Worm (Caenorhabditis elegans) whole organism, L4 larva: ENCODE measurements around the gene ints-5.
A peak's percentile ranks its signal among the peaks of the same experiment; 100 is the strongest.

ENCODE experiments used
- F10B5.3 ChIP-seq: sonication (generic microtip); optimal IDR thresholded peaks from 2 replicates; lab custom pipeline; 2016; ENCODE audit warnings: mild to moderate bottlenecking, missing genetic modification characterization, missing compliant biosample characterization
- F26F4.8 ChIP-seq: fragments of 200-800 bp; sonication (Bioruptor generic); conservative IDR thresholded peaks from 2 replicates; pipeline ENCODE4 v1.3.6; 2022; ENCODE audit warnings: missing genetic modification characterization, missing compliant biosample characterization
- F49E8.2 ChIP-seq: sonication (generic microtip); optimal IDR thresholded peaks from 2 replicates; lab custom pipeline; 2016; ENCODE audit warnings: missing compliant biosample characterization, mild to moderate bottlenecking, missing genetic modification characterization, borderline replicate concordance
- T20F7.1 ChIP-seq: fragments of 200-800 bp; sonication (Bioruptor generic); optimal IDR thresholded peaks from 2 replicates; lab custom pipeline; 2018; ENCODE audit warnings: mild to moderate bottlenecking, missing genetic modification characterization, missing compliant biosample characterization
- Y75B8A.6 ChIP-seq: fragments of 200-800 bp; sonication (Bioruptor generic); IDR thresholded peaks from 2 replicates; pipeline ENCODE4 v1.3.6; 2022; ENCODE audit warnings: missing genetic modification reagents, missing genetic modification characterization, missing compliant biosample characterization
- ceh-20 ChIP-seq: fragments of 200-800 bp; sonication (Bioruptor generic); IDR thresholded peaks from 2 replicates; pipeline ENCODE4 v1.3.6; 2022; ENCODE audit warnings: missing genetic modification reagents, missing genetic modification characterization, missing compliant biosample characterization
- ceh-62 ChIP-seq: sonication (generic microtip); optimal IDR thresholded peaks from 2 replicates; lab custom pipeline; 2017; ENCODE audit warnings: missing biosample characterization, missing genetic modification characterization
- ctbp-1 ChIP-seq: fragments of 200-800 bp; sonication (Bioruptor generic); IDR thresholded peaks from 2 replicates; pipeline ENCODE4 v1.3.6; 2022; ENCODE audit warnings: missing genetic modification reagents, missing genetic modification characterization, missing compliant biosample characterization
- daf-12 ChIP-seq: fragments of 150-350 bp; optimal IDR thresholded peaks from 2 replicates; lab custom pipeline; 2014; ENCODE audit warnings: missing biosample characterization, missing genetic modification reagents, missing genetic modification characterization
- daf-16 ChIP-seq, 3 experiments: sonication (generic microtip); optimal IDR thresholded peaks; 2 replicates each; lab custom pipeline; 2016 to 2017; ENCODE audit warnings: missing genetic modification characterization in 3 of 3, missing genetic modification reagents in 3 of 3, mild to moderate bottlenecking in 2 of 3, missing compliant biosample characterization in 2 of 3, missing biosample characterization in 1 of 3, moderate library complexity in 1 of 3
- dmd-8 ChIP-seq: fragments of 200-800 bp; sonication (Bioruptor generic); IDR thresholded peaks from 2 replicates; pipeline ENCODE4 v1.3.6; 2022; ENCODE audit warnings: missing genetic modification characterization, missing compliant biosample characterization
- egl-43 ChIP-seq: fragments of 200-800 bp; sonication (Bioruptor generic); IDR thresholded peaks from 2 replicates; pipeline ENCODE4 v1.3.6; 2022; ENCODE audit warnings: missing genetic modification reagents, missing genetic modification characterization, missing compliant biosample characterization
- gei-8 ChIP-seq: fragments of 200-800 bp; sonication (Bioruptor generic); optimal IDR thresholded peaks from 2 replicates; lab custom pipeline; 2018; ENCODE audit warnings: mild to moderate bottlenecking, missing genetic modification characterization, missing compliant biosample characterization
- hlh-30 ChIP-seq: sonication (generic microtip); optimal IDR thresholded peaks from 2 replicates; lab custom pipeline; 2017; ENCODE audit warnings: antibody characterized with exemption, mild to moderate bottlenecking, missing genetic modification characterization, missing compliant biosample characterization; ENCODE audit not compliant: insufficient read depth
- lim-7 ChIP-seq: fragments of 200-800 bp; sonication (Bioruptor generic); IDR thresholded peaks from 2 replicates; pipeline ENCODE4 v1.3.6; 2022; ENCODE audit warnings: missing genetic modification characterization, missing compliant biosample characterization
- lin-13 ChIP-seq: fragments of 150-350 bp; optimal IDR thresholded peaks from 2 replicates; lab custom pipeline; 2014; ENCODE audit warnings: missing biosample characterization, missing genetic modification reagents, missing genetic modification characterization
- nhr-11 ChIP-seq: fragments of 150-350 bp; optimal IDR thresholded peaks from 2 replicates; lab custom pipeline; 2014; ENCODE audit warnings: missing biosample characterization, missing genetic modification characterization
- nhr-111 ChIP-seq: fragments of 200-800 bp; sonication (Bioruptor generic); optimal IDR thresholded peaks from 2 replicates; lab custom pipeline; 2018; ENCODE audit warnings: mild to moderate bottlenecking, missing genetic modification characterization, missing compliant biosample characterization
- nhr-25 ChIP-seq: sonication (generic microtip); optimal IDR thresholded peaks from 2 replicates; lab custom pipeline; 2017; ENCODE audit warnings: missing genetic modification characterization, mild to moderate bottlenecking, missing compliant biosample characterization, antibody characterized with exemption, moderate library complexity, borderline replicate concordance; ENCODE audit not compliant: insufficient read depth
- pha-4 ChIP-seq, 2 experiments: fragments of 150-350 bp in 1 of 2; fragments of 200-800 bp in 1 of 2; sonication (Bioruptor generic) in 1 of 2; IDR thresholded peaks in 1 of 2; optimal IDR thresholded peaks in 1 of 2; 2 replicates each; pipeline versions ENCODE4 v1.3.6 to Lab custom; 2014 to 2022; ENCODE audit warnings: missing genetic modification characterization in 2 of 2, missing genetic modification reagents in 2 of 2, missing biosample characterization in 1 of 2, missing compliant biosample characterization in 1 of 2
- php-3 ChIP-seq: fragments of 200-800 bp; sonication (Bioruptor generic); IDR thresholded peaks from 2 replicates; pipeline ENCODE4 v1.3.6; 2022; ENCODE audit warnings: missing genetic modification reagents, missing genetic modification characterization, missing compliant biosample characterization
- rbr-2 ChIP-seq: sonication (generic microtip); optimal IDR thresholded peaks from 2 replicates; lab custom pipeline; 2016; ENCODE audit warnings: missing genotype, missing genetic modification characterization, missing compliant biosample characterization
- sdz-12 ChIP-seq: fragments of 200-800 bp; sonication (Bioruptor generic); optimal IDR thresholded peaks from 2 replicates; lab custom pipeline; 2018; ENCODE audit warnings: mild to moderate bottlenecking, missing genetic modification characterization, missing compliant biosample characterization
- set-16 ChIP-seq: fragments of 200-800 bp; sonication (Bioruptor generic); IDR thresholded peaks from 2 replicates; pipeline ENCODE4 v1.3.6; 2022; ENCODE audit warnings: missing genetic modification reagents, missing genetic modification characterization, missing compliant biosample characterization
- spr-1 ChIP-seq: sonication (generic microtip); optimal IDR thresholded peaks from 2 replicates; lab custom pipeline; 2016; ENCODE audit warnings: mild to moderate bottlenecking, missing genetic modification characterization, missing compliant biosample characterization
- tag-97 ChIP-seq: fragments of 200-800 bp; sonication (Bioruptor generic); IDR thresholded peaks from 2 replicates; pipeline ENCODE4 v1.3.6; 2022; ENCODE audit warnings: missing genetic modification characterization, missing compliant biosample characterization
- tra-1 ChIP-seq: fragments of 200-800 bp; sonication (Bioruptor generic); IDR thresholded peaks from 2 replicates; pipeline ENCODE4 v1.3.6; 2022; ENCODE audit warnings: missing genetic modification reagents, missing genetic modification characterization, missing compliant biosample characterization
- unc-62 ChIP-seq, 3 experiments: fragments of 150-350 bp in 1 of 3; sonication (generic microtip); optimal IDR thresholded peaks in 2 of 3; peaks in 1 of 3; 1 replicate in 1 of 3; 2 replicates in 2 of 3; lab custom pipeline; 2014 to 2017; ENCODE audit warnings: missing biosample characterization in 3 of 3, missing genetic modification characterization in 3 of 3, missing genetic modification reagents in 3 of 3, missing genotype in 1 of 3
- zfp-3 ChIP-seq: fragments of 200-800 bp; sonication (Bioruptor generic); conservative IDR thresholded peaks from 2 replicates; pipeline ENCODE4 v1.3.6; 2022; ENCODE audit warnings: missing genetic modification reagents, missing genetic modification characterization, missing compliant biosample characterization
- zip-11 ChIP-seq: fragments of 200-800 bp; sonication (Bioruptor generic); IDR thresholded peaks from 2 replicates; pipeline ENCODE4 v1.3.6; 2022; ENCODE audit warnings: missing genetic modification characterization, missing compliant biosample characterization
- ztf-11 ChIP-seq: fragments of 150-350 bp; optimal IDR thresholded peaks from 2 replicates; lab custom pipeline; 2014; ENCODE audit warnings: missing biosample characterization, missing genetic modification characterization

The ints-5 gene

DNA sequence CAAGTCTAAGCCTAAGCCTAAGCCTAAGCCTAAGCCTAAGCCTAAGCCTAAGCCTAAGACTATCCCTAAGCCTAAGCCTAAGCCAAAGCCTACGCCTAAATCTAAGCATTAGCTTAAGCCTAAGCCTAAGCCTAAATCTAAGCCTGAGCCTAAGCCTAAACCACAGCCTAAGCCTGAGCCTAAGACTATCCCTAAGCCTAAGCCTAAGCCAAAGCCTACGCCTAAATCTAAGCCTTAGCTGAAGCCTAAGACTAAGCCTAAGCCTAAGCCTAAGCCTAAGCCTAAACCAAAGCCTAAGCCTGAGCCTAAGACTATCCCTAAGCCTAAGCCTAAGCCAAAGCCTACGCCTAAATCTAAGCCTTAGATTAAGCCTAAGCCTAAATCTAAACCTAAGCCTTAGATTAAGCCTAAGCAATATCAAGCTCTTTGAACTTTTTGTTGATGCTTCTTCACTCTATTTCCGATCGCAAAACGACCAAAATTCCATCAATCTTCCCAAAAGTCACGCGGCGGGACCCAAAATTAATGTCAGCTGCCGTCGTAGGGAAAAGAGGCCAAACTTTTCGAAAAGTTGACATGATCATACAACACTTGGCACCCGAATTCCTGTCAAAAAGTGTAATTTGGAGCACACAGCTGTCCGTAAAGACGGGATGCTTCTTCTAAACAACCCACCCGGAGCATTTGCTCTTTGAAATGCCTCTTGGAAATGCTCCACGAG, 47.8 kb downstream of the ints-5 start:
- TF ChIP-seq nhr-11 (tag; lab: Kevin White, UChicago) (peak; percentile 59), pha-4 (GFP tag; IDR thresholded peaks at IDR 0.05; lab: Robert Waterston, UW) (no peak), pha-4 (tag; optimal IDR thresholded peaks at IDR 0.05; lab: Kevin White, UChicago) (no peak), hlh-30 (tag; lab: Kevin White, UChicago) (peak; percentile 19), ceh-20 (0 out of 2 replicates have a peak, but pooled peaks have one; percentile 13), unc-62 (GFP tag; optimal IDR thresholded peaks at IDR 0.05 in 1 of 2; lab: Kevin White, UChicago) (peak in 1 of 2 experiments; percentile 72), unc-62 (tag; optimal IDR thresholded peaks at IDR 0.05; lab: Kevin White, UChicago) (no peak), ctbp-1 (no peak), daf-16 (GFP tag; optimal IDR thresholded peaks at IDR 0.05; lab: Kevin White, UChicago) (peak in 1 of 2 experiments; percentile 48), daf-16 (tag; optimal IDR thresholded peaks at IDR 0.05; lab: Kevin White, UChicago) (no peak)
- TF ChIP-seq, all 104 proteins: peak for 5

DNA sequence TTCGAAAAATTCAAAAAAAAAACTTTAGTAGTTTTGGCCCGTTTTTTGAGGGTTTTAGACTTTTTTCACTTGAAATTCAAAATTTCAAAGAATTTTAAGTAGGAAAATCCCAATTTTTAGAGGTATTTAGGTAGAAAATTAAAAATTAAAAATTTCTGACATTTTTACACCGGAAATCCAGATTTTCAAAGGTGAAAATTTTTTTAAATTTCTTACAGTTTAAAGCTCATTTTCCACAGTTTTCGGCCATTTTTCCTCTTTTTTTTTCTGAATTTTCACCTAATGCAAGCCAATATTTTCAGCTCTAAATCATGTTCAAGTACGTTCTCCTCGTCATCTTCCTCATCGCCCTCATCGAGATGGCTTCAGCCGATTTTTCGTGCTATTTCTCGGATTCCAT, 48.6 kb downstream of the ints-5 start, which contains the start of gene txt-14:
Gene txt-14, plus strand, starts transcription at position 301 of the 400 bp plus-strand sequence.
- TF ChIP-seq spr-1 (tag; lab: Kevin White, UChicago) (no peak), set-16 (GFP tag; lab: Robert Waterston, UW) (no peak), php-3 (no peak), Y75B8A.6 (GFP tag; lab: Robert Waterston, UW) (no peak), dmd-8 (GFP tag; lab: Robert Waterston, UW) (no peak), nhr-25 (tag; lab: Kevin White, UChicago) (no peak), egl-43 (GFP tag; lab: Robert Waterston, UW) (no peak), F26F4.8 (GFP tag; lab: Robert Waterston, UW) (no peak), F10B5.3 (tag; lab: Kevin White, UChicago) (no peak), sdz-12 (GFP tag; lab: Kevin White, UChicago) (no peak), lim-7 (GFP tag; lab: Robert Waterston, UW) (no peak), tag-97 (GFP tag; lab: Robert Waterston, UW) (no peak), rbr-2 (tag; lab: Kevin White, UChicago) (no peak), ceh-20 (no peak), zfp-3 (GFP tag; lab: Robert Waterston, UW) (no peak), F49E8.2 (tag; lab: Kevin White, UChicago) (no peak)

DNA sequence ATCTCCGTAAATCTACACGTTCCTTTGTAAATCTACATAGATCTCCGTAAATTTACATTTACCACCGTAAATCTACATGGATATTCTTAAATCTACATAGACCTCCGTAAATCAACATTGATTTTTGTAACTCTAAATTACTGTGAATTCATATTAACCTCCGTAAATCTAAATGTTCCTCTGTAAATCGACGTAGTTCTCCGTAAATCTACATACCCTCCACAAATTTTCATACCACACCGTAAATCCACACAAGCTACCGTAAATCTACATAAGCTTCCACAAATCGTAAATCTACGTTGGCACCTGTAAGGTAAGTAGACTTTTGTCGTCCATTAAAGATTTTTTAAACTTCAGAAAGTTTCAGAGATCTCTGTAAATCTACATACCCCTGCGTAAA, 51.3 kb downstream of the ints-5 start:
- TF ChIP-seq ceh-62 (tag; lab: Kevin White, UChicago): no peak
- TF ChIP-seq unc-62 (GFP tag; optimal IDR thresholded peaks at IDR 0.05 in 1 of 2; lab: Kevin White, UChicago): peak in 1 of 2 experiments; percentile 97
- no peak for TF ChIP-seq unc-62 (tag; optimal IDR thresholded peaks at IDR 0.05; lab: Kevin White, UChicago)

DNA sequence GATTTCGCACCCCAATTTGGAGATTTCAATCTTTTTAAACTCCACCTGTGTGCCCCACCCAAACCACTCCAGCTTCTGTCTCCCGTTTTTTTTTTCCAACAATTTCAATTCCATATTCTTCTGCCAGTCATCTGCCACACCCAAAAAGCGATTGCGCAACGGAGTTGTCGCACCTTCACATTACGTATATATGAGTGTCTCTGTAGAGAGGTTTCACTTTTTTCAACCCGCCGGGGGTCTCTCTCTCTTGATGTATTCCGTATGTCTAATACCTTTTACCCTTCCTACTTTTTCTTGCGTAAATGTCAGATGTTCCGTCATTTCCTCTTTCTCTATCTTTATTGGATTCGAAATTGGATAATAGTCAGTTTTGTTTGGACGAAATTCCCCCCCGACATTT, 53.2 kb downstream of the ints-5 start:
- TF ChIP-seq unc-62 (GFP tag; optimal IDR thresholded peaks at IDR 0.05 in 1 of 2; lab: Kevin White, UChicago) (peak in 1 of 2 experiments; percentile 87), unc-62 (tag; optimal IDR thresholded peaks at IDR 0.05; lab: Kevin White, UChicago) (no peak), pha-4 (GFP tag; IDR thresholded peaks at IDR 0.05; lab: Robert Waterston, UW) (no peak), pha-4 (tag; optimal IDR thresholded peaks at IDR 0.05; lab: Kevin White, UChicago) (no peak)

DNA sequence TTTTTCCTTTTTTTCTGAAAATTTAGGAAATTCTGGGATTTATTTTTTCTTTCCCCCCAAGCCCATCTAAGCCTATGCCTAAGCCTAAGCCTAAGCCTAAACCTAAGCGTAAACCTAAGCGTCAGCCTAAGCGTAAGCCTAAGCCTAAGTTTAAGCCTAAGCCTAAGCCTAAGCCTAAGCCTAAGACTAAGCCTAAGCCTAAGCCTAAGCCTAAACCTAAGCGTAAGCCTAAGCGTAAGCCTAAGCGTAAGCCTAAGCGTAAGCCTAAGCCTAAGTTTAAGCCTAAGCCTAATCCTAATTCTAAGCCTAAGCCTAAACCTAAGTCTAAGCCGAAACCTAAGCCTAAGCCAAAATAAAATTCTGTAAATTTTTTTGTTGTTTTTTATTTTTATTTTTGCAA, 54.2 kb downstream of the ints-5 start:
- no peak for TF ChIP-seq pha-4 (GFP tag; IDR thresholded peaks at IDR 0.05; lab: Robert Waterston, UW)
- TF ChIP-seq pha-4 (tag; optimal IDR thresholded peaks at IDR 0.05; lab: Kevin White, UChicago): no peak
- TF ChIP-seq Y75B8A.6 (GFP tag; lab: Robert Waterston, UW): no peak
- no peak for TF ChIP-seq set-16 (GFP tag; lab: Robert Waterston, UW)
- TF ChIP-seq tra-1 (GFP tag; lab: Robert Waterston, UW): no peak
- no peak for TF ChIP-seq lin-13 (GFP tag; lab: Kevin White, UChicago)
- no peak for TF ChIP-seq nhr-111 (GFP tag; lab: Kevin White, UChicago)
- TF ChIP-seq zip-11 (GFP tag; lab: Robert Waterston, UW): no peak
- TF ChIP-seq daf-12 (tag; lab: Kevin White, UChicago): no peak
- no peak for TF ChIP-seq T20F7.1 (GFP tag; lab: Kevin White, UChicago)
- no peak for TF ChIP-seq F26F4.8 (GFP tag; lab: Robert Waterston, UW)
- TF ChIP-seq ztf-11 (tag; lab: Kevin White, UChicago): no peak
- no peak for TF ChIP-seq gei-8
- TF ChIP-seq F10B5.3 (tag; lab: Kevin White, UChicago): no peak
- no peak for TF ChIP-seq dmd-8 (GFP tag; lab: Robert Waterston, UW)
- TF ChIP-seq, all 104 proteins: peak for 0
